Worm (Caenorhabditis elegans) whole organism, L4 larva: ENCODE data around the gene ptr-6.
A peak's percentile ranks its signal among the peaks of the same experiment; 100 is the strongest.

Source experiments
- F26F4.8 ChIP-seq: fragments of 200-800 bp; sonication (Bioruptor generic); conservative IDR thresholded peaks from 2 replicates; pipeline ENCODE4 v1.3.6; 2022; ENCODE audit warnings: missing genetic modification characterization, missing compliant biosample characterization
- F37D6.2 ChIP-seq: sonication (generic microtip); optimal IDR thresholded peaks from 2 replicates; lab custom pipeline; 2016; ENCODE audit warnings: mild to moderate bottlenecking, missing genetic modification characterization, missing compliant biosample characterization
- F49E8.2 ChIP-seq: sonication (generic microtip); optimal IDR thresholded peaks from 2 replicates; lab custom pipeline; 2016; ENCODE audit warnings: missing compliant biosample characterization, mild to moderate bottlenecking, missing genetic modification characterization, borderline replicate concordance
- R02D3.7 ChIP-seq: fragments of 150-350 bp; sonication (generic microtip); optimal IDR thresholded peaks from 3 replicates; lab custom pipeline; 2014; ENCODE audit warnings: missing biosample characterization, missing genetic modification characterization
- T26A8.4 ChIP-seq: fragments of 200-800 bp; sonication (Bioruptor generic); IDR thresholded peaks from 2 replicates; pipeline ENCODE4 v1.3.6; 2022; ENCODE audit warnings: missing genetic modification characterization, missing compliant biosample characterization
- ZK337.2 ChIP-seq: fragments of 200-800 bp; sonication (Bioruptor generic); IDR thresholded peaks from 2 replicates; pipeline ENCODE4 v1.3.6; 2022; ENCODE audit warnings: missing genetic modification reagents, missing genetic modification characterization, missing compliant biosample characterization
- arid-1 ChIP-seq: fragments of 200-800 bp; sonication (Bioruptor generic); conservative IDR thresholded peaks from 2 replicates; pipeline ENCODE4 v1.3.6; 2022; ENCODE audit warnings: missing genetic modification reagents, missing genetic modification characterization, missing compliant biosample characterization
- attf-4 ChIP-seq: sonication (generic microtip); optimal IDR thresholded peaks from 3 replicates; lab custom pipeline; 2017; ENCODE audit warnings: missing biosample characterization, missing genetic modification characterization
- ceh-32 ChIP-seq: sonication (generic microtip); optimal IDR thresholded peaks from 2 replicates; lab custom pipeline; 2016; ENCODE audit warnings: mild to moderate bottlenecking, missing genetic modification characterization, missing compliant biosample characterization; ENCODE audit not compliant: poor library complexity
- ceh-82 ChIP-seq: sonication (generic microtip); optimal IDR thresholded peaks from 2 replicates; lab custom pipeline; 2017; ENCODE audit warnings: missing biosample characterization, missing genetic modification characterization
- cey-2 ChIP-seq: sonication (generic microtip); optimal IDR thresholded peaks from 3 replicates; lab custom pipeline; 2017; ENCODE audit warnings: missing genetic modification characterization, mild to moderate bottlenecking, missing compliant biosample characterization, antibody characterized with exemption, borderline replicate concordance; ENCODE audit not compliant: insufficient read depth
- ctbp-1 ChIP-seq: fragments of 200-800 bp; sonication (Bioruptor generic); IDR thresholded peaks from 2 replicates; pipeline ENCODE4 v1.3.6; 2022; ENCODE audit warnings: missing genetic modification reagents, missing genetic modification characterization, missing compliant biosample characterization
- daf-12 ChIP-seq: fragments of 150-350 bp; optimal IDR thresholded peaks from 2 replicates; lab custom pipeline; 2014; ENCODE audit warnings: missing biosample characterization, missing genetic modification reagents, missing genetic modification characterization
- dmd-6 ChIP-seq: fragments of 200-800 bp; sonication (Bioruptor generic); IDR thresholded peaks from 2 replicates; pipeline ENCODE4 v1.3.6; 2022; ENCODE audit warnings: missing genetic modification reagents, missing genetic modification characterization, missing compliant biosample characterization
- egl-27 ChIP-seq: sonication (generic microtip); optimal IDR thresholded peaks from 3 replicates; lab custom pipeline; 2017; ENCODE audit warnings: missing biosample characterization, missing genetic modification reagents, missing genetic modification characterization
- jun-1 ChIP-seq: fragments of 150-350 bp; optimal IDR thresholded peaks from 2 replicates; lab custom pipeline; 2014; ENCODE audit warnings: missing biosample characterization, missing genetic modification reagents, missing genetic modification characterization
- lin-15B ChIP-seq: fragments of 150-350 bp; sonication (generic microtip); optimal IDR thresholded peaks from 3 replicates; lab custom pipeline; 2014; ENCODE audit warnings: missing biosample characterization, missing genetic modification characterization
- lin-38 ChIP-seq: fragments of 200-800 bp; sonication (Bioruptor generic); IDR thresholded peaks from 2 replicates; pipeline ENCODE4 v1.3.6; 2022; ENCODE audit warnings: missing genetic modification reagents, missing genetic modification characterization, missing compliant biosample characterization
- lin-39 ChIP-seq: fragments of 150-350 bp; optimal IDR thresholded peaks from 2 replicates; lab custom pipeline; 2014; ENCODE audit warnings: missing biosample characterization, missing genetic modification reagents, missing genetic modification characterization
- madf-5 ChIP-seq, 2 experiments: fragments of 200-800 bp; sonication (Bioruptor generic); IDR thresholded peaks; 2 replicates each; pipeline ENCODE4 v1.3.6; 2022; ENCODE audit warnings: missing compliant biosample characterization in 2 of 2, missing genetic modification characterization in 2 of 2
- madf-9 ChIP-seq: fragments of 200-800 bp; sonication (Bioruptor generic); conservative IDR thresholded peaks from 2 replicates; pipeline ENCODE4 v1.3.6; 2022; ENCODE audit warnings: missing genetic modification reagents, missing genetic modification characterization, missing compliant biosample characterization
- mep-1 ChIP-seq: fragments of 150-350 bp; sonication (generic microtip); optimal IDR thresholded peaks from 3 replicates; lab custom pipeline; 2014; ENCODE audit warnings: missing biosample characterization, missing genetic modification characterization
- nhr-102 ChIP-seq: sonication (generic microtip); optimal IDR thresholded peaks from 2 replicates; lab custom pipeline; 2016; ENCODE audit warnings: mild to moderate bottlenecking, missing genetic modification characterization, moderate library complexity, missing compliant biosample characterization
- nhr-25 ChIP-seq: sonication (generic microtip); optimal IDR thresholded peaks from 2 replicates; lab custom pipeline; 2017; ENCODE audit warnings: missing genetic modification characterization, mild to moderate bottlenecking, missing compliant biosample characterization, antibody characterized with exemption, moderate library complexity, borderline replicate concordance; ENCODE audit not compliant: insufficient read depth
- nhr-28 ChIP-seq: fragments of 150-350 bp; optimal IDR thresholded peaks from 2 replicates; lab custom pipeline; 2014; ENCODE audit warnings: missing biosample characterization, missing genetic modification characterization
- nhr-6 ChIP-seq: fragments of 150-350 bp; optimal IDR thresholded peaks from 2 replicates; lab custom pipeline; 2014; ENCODE audit warnings: missing biosample characterization, missing genetic modification characterization
- nhr-77 ChIP-seq: fragments of 150-350 bp; optimal IDR thresholded peaks from 2 replicates; lab custom pipeline; 2014; ENCODE audit warnings: missing biosample characterization, missing genetic modification characterization
- pha-4 ChIP-seq, 2 experiments: fragments of 150-350 bp in 1 of 2; fragments of 200-800 bp in 1 of 2; sonication (Bioruptor generic) in 1 of 2; IDR thresholded peaks in 1 of 2; optimal IDR thresholded peaks in 1 of 2; 2 replicates each; pipeline versions ENCODE4 v1.3.6 to Lab custom; 2014 to 2022; ENCODE audit warnings: missing genetic modification characterization in 2 of 2, missing genetic modification reagents in 2 of 2, missing biosample characterization in 1 of 2, missing compliant biosample characterization in 1 of 2
- php-3 ChIP-seq: fragments of 200-800 bp; sonication (Bioruptor generic); IDR thresholded peaks from 2 replicates; pipeline ENCODE4 v1.3.6; 2022; ENCODE audit warnings: missing genetic modification reagents, missing genetic modification characterization, missing compliant biosample characterization
- sdz-12 ChIP-seq: fragments of 200-800 bp; sonication (Bioruptor generic); optimal IDR thresholded peaks from 2 replicates; lab custom pipeline; 2018; ENCODE audit warnings: mild to moderate bottlenecking, missing genetic modification characterization, missing compliant biosample characterization
- snpc-1.2 ChIP-seq: fragments of 200-800 bp; sonication (Bioruptor generic); IDR thresholded peaks from 2 replicates; pipeline ENCODE4 v1.3.6; 2022; ENCODE audit warnings: missing genetic modification reagents, missing genetic modification characterization, missing compliant biosample characterization
- snpc-4 ChIP-seq: fragments of 150-350 bp; optimal IDR thresholded peaks from 2 replicates; lab custom pipeline; 2014; ENCODE audit warnings: missing biosample characterization, missing genetic modification characterization
- spr-1 ChIP-seq: sonication (generic microtip); optimal IDR thresholded peaks from 2 replicates; lab custom pipeline; 2016; ENCODE audit warnings: mild to moderate bottlenecking, missing genetic modification characterization, missing compliant biosample characterization
- vab-7 ChIP-seq: fragments of 200-800 bp; sonication (Bioruptor generic); IDR thresholded peaks from 2 replicates; pipeline ENCODE4 v1.3.6; 2022; ENCODE audit warnings: missing genetic modification reagents, missing genetic modification characterization, missing compliant biosample characterization
- zfp-2 ChIP-seq: sonication (generic microtip); optimal IDR thresholded peaks from 2 replicates; lab custom pipeline; 2016; ENCODE audit warnings: mild to moderate bottlenecking, missing genetic modification characterization, missing compliant biosample characterization
- zfp-3 ChIP-seq: fragments of 200-800 bp; sonication (Bioruptor generic); conservative IDR thresholded peaks from 2 replicates; pipeline ENCODE4 v1.3.6; 2022; ENCODE audit warnings: missing genetic modification reagents, missing genetic modification characterization, missing compliant biosample characterization
- zip-11 ChIP-seq: fragments of 200-800 bp; sonication (Bioruptor generic); IDR thresholded peaks from 2 replicates; pipeline ENCODE4 v1.3.6; 2022; ENCODE audit warnings: missing genetic modification characterization, missing compliant biosample characterization
- ztf-11 ChIP-seq: fragments of 150-350 bp; optimal IDR thresholded peaks from 2 replicates; lab custom pipeline; 2014; ENCODE audit warnings: missing biosample characterization, missing genetic modification characterization
- ztf-7 ChIP-seq: fragments of 150-350 bp; optimal IDR thresholded peaks from 2 replicates; lab custom pipeline; 2014; ENCODE audit warnings: missing biosample characterization, missing genetic modification characterization

Gene ptr-6

DNA sequence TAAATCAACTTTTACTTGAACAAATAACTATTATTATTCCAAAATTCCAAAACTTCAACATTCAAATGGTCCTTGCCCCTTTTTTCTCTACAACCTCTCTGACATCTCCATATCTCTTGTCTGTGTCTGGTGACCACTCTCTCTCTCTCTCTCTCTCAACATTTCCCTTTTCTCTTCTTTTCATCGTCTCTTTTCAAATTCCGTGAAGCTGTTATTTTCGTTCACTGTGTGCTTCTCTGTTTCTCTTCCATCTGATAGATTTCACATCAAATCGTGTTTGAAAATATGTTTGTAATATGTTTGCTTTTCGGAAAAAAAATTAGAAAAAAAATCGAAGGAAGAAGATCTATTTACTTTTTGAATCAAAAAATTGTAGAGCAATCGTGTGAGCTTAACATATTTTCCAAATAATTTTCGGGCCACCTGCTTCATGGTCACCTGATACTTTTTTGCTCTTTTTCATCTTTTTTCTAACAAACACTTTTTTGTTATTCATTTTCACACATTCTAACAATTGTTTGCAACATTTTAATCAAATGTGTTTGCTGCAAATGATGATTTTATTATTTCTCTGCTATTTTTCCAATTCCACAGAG lies 45.6 kb downstream of the ptr-6 start (continued):
- TF ChIP-seq madf-5 (GFP tag; IDR thresholded peaks at IDR 0.05; lab: Robert Waterston, UW) (no peak), mep-1 (tag; lab: Kevin White, UChicago) (peak; percentile 56), lin-39 (tag; lab: Kevin White, UChicago) (no peak), sdz-12 (GFP tag; lab: Kevin White, UChicago) (no peak), ceh-82 (tag; lab: Kevin White, UChicago) (no peak), pha-4 (GFP tag; IDR thresholded peaks at IDR 0.05; lab: Robert Waterston, UW) (no peak), pha-4 (tag; optimal IDR thresholded peaks at IDR 0.05; lab: Kevin White, UChicago) (peak; percentile 11), R02D3.7 (tag; lab: Kevin White, UChicago) (no peak), nhr-102 (no peak), jun-1 (tag; lab: Kevin White, UChicago) (no peak), daf-12 (no peak), F37D6.2 (tag; lab: Kevin White, UChicago) (no peak), snpc-1.2 (GFP tag; lab: Robert Waterston, UW) (no peak), arid-1 (GFP tag; lab: Robert Waterston, UW) (no peak), attf-4 (tag; lab: Kevin White, UChicago) (no peak), zip-11 (no peak), nhr-28 (tag; lab: Kevin White, UChicago) (peak; percentile 3), dmd-6 (GFP tag; lab: Robert Waterston, UW) (no peak), ZK337.2 (GFP tag; lab: Robert Waterston, UW) (no peak), vab-7 (GFP tag; lab: Robert Waterston, UW) (no peak)

DNA sequence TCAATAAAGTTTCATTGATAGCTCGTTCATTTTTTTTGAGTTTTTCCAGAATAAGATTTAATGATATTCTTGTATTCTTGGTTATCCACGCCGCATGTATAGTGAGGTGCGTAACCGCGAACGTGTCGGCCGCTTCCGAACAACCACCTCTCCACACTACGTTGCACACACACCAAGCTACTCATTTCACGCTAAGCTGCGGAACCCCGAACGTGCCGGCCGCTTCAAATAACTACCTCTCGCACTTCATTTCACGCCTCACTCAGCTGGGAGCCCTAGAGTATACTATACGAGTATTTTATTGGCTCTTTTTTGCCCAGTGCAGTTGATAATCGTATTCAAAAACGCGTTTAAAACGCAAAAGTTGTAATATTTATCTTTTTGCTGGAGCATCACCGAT lies 46.4 kb downstream of the ptr-6 start:
- TF ChIP-seq snpc-4 (tag; lab: Kevin White, UChicago) = peak; percentile 63
- TF ChIP-seq F26F4.8 (GFP tag; lab: Robert Waterston, UW) = 0 out of 2 replicates have a peak, but pooled peaks have one; percentile 53
- TF ChIP-seq T26A8.4 (GFP tag; lab: Robert Waterston, UW) = peak; percentile 36; the same call in 1 of the 2 replicates

DNA sequence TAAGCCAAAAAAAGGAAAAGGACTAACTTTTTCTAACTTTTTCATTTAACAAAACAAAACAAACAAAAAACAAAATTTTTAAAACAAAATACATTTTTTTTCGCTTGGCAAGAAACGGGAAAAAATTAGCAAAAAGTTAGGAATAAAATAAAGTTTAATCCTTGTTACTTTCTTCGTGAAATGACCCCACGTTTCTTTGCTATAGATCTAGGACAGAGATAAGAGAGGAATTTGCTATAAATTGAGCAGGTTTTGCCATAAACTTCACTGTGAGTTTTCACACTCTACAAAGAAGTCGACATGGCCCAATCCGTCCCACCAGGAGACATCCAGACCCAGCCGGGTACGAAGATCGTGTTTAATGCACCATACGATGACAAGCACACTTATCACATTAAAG lies 47.1 kb downstream of the ptr-6 start, which contains the start of gene msp-50:
TSS of gene msp-50 (plus strand) at position 301 of the 400 bp plus-strand sequence.
- no peak for TF ChIP-seq zfp-3
- TF ChIP-seq nhr-6 (tag; lab: Kevin White, UChicago) = no peak
- no peak for TF ChIP-seq php-3 (GFP tag; lab: Robert Waterston, UW)
- TF ChIP-seq madf-5 (GFP tag; IDR thresholded peaks at IDR 0.05; lab: Robert Waterston, UW) = no peak

DNA sequence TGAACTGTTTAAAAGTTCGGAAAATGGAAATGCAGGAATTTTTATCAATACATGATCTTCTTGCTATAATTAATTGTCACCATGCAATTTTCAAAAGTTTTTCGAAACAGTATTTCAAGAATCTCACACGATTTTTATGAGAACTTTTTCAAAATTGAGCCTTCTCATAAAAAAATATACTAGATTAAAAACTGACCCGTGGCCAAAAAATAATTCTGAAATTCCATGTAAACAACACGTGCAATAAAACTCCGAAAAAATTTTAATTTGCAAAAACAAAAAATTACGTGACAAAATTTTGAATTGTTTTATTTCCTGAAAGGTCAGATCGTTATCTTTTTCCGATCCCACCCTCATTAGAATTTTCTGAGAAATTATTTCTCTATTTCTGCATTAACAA lies 51.1 kb downstream of the ptr-6 start, which contains the start of gene C34F11.5:
TSS of gene C34F11.5 (plus strand) at position 301 of the 400 bp plus-strand sequence.
- TF ChIP-seq R02D3.7 (tag; lab: Kevin White, UChicago) (no peak), ctbp-1 (GFP tag; lab: Robert Waterston, UW) (no peak), ztf-11 (tag; lab: Kevin White, UChicago) (no peak), ZK337.2 (GFP tag; lab: Robert Waterston, UW) (no peak), daf-12 (no peak), nhr-77 (tag; lab: Kevin White, UChicago) (no peak), arid-1 (GFP tag; lab: Robert Waterston, UW) (no peak), F49E8.2 (no peak), ztf-7 (no peak), zfp-2 (tag; lab: Kevin White, UChicago) (no peak), lin-38 (no peak), spr-1 (tag; lab: Kevin White, UChicago) (no peak), cey-2 (tag; lab: Kevin White, UChicago) (no peak), madf-9 (no peak), lin-15B (tag; lab: Kevin White, UChicago) (no peak), nhr-25 (tag; lab: Kevin White, UChicago) (no peak), egl-27 (tag; lab: Kevin White, UChicago) (no peak), nhr-102 (no peak), ceh-32 (no peak), F37D6.2 (tag; lab: Kevin White, UChicago) (no peak)
